Worm (Caenorhabditis elegans): ENCODE measurements around the gene clc-25.

DNA sequence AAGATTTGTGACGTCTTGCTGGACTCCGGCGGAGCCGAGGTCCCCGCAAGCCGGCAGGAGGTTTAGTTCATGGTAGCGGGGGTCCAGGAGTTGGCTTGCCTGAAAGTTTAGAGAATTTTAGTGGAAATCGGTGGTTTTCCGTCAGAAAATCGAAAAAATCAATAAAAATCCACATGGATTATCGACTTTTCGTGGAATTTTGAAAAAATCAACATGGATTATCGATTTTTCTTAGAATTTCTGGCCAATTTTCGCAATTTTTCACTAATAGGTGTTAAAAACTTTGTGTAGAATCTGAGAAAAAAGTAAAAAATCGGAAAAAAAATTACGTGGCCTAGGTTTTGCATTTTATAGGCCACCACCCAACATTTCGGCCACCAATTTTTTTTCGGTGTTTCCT, 32.7 kb upstream of the clc-25 start:
- TF ChIP-seq unc-39 (tag; optimal IDR thresholded peaks at IDR 0.05) (no peak), sem-2 (GFP tag; optimal IDR thresholded peaks at IDR 0.05) (no peak), lin-13 (tag; optimal IDR thresholded peaks at IDR 0.05) (no peak), unc-62 (GFP tag; optimal IDR thresholded peaks at IDR 0.05) (no peak), flh-1 (GFP tag; optimal IDR thresholded peaks at IDR 0.05) (no peak), nhr-76 (tag; optimal IDR thresholded peaks at IDR 0.05) (no peak), ztf-11 (tag; optimal IDR thresholded peaks at IDR 0.05) (no peak), lsy-2 (tag; optimal IDR thresholded peaks at IDR 0.05) (no peak), nhr-237 (tag; optimal IDR thresholded peaks at IDR 0.05) (no peak), snpc-4 (tag; optimal IDR thresholded peaks at IDR 0.05) (no peak), sptf-1 (tag; optimal IDR thresholded peaks at IDR 0.05) (no peak)

All from whole organism, mixed stage, embryonic.